Worm (Caenorhabditis elegans) whole organism, mixed stage, embryonic: ENCODE measurements around the gene Y24F12A.1.

ENCODE experiments used
- M03D4.4 ChIP-seq: sonication (generic microtip); optimal IDR thresholded peaks from 2 replicates; lab custom pipeline; 2017; ENCODE audit warnings: mild to moderate bottlenecking, missing genetic modification characterization, missing compliant biosample characterization
- blmp-1 ChIP-seq: fragments of 150-350 bp; optimal IDR thresholded peaks from 2 replicates; lab custom pipeline; 2014; ENCODE audit warnings: missing biosample characterization, missing genetic modification characterization
- ceh-39 ChIP-seq: fragments of 150-350 bp; optimal IDR thresholded peaks from 2 replicates; lab custom pipeline; 2014; ENCODE audit warnings: missing biosample characterization, missing genetic modification characterization
- ceh-43 ChIP-seq: fragments of 200-800 bp; sonication (Bioruptor generic); optimal IDR thresholded peaks from 2 replicates; lab custom pipeline; 2018; ENCODE audit warnings: mild to moderate bottlenecking, missing genetic modification characterization, moderate library complexity, missing compliant biosample characterization
- ceh-83 ChIP-seq: fragments of 200-800 bp; sonication (Bioruptor generic); optimal IDR thresholded peaks from 2 replicates; lab custom pipeline; 2018; ENCODE audit warnings: mild to moderate bottlenecking, missing genetic modification characterization, missing compliant biosample characterization
- ces-1 ChIP-seq: fragments of 150-350 bp; optimal IDR thresholded peaks from 2 replicates; lab custom pipeline; 2014; ENCODE audit warnings: missing biosample characterization, missing genetic modification reagents, missing genetic modification characterization
- cnd-1 ChIP-seq: fragments of 200-800 bp; sonication (Bioruptor generic); optimal IDR thresholded peaks from 2 replicates; lab custom pipeline; 2018; ENCODE audit warnings: mild to moderate bottlenecking, missing genetic modification characterization, missing compliant biosample characterization
- drap-1 ChIP-seq: fragments of 200-800 bp; sonication (Bioruptor generic); optimal IDR thresholded peaks from 3 replicates; lab custom pipeline; 2018; ENCODE audit warnings: mild to moderate bottlenecking, missing genetic modification characterization, missing compliant biosample characterization
- elt-3 ChIP-seq: fragments of 150-350 bp; optimal IDR thresholded peaks from 2 replicates; lab custom pipeline; 2014; ENCODE audit warnings: missing biosample characterization, missing genetic modification characterization
- ham-2 ChIP-seq: fragments of 200-800 bp; sonication (Bioruptor generic); optimal IDR thresholded peaks from 2 replicates; lab custom pipeline; 2018; ENCODE audit warnings: mild to moderate bottlenecking, missing genetic modification characterization, missing compliant biosample characterization
- hlh-1 ChIP-seq: fragments of 150-350 bp; optimal IDR thresholded peaks from 2 replicates; lab custom pipeline; 2014; ENCODE audit warnings: missing biosample characterization, missing genetic modification reagents, missing genetic modification characterization
- lin-13 ChIP-seq: fragments of 150-350 bp; optimal IDR thresholded peaks from 2 replicates; lab custom pipeline; 2014; ENCODE audit warnings: missing biosample characterization, missing genetic modification characterization
- lsy-2 ChIP-seq: fragments of 150-350 bp; optimal IDR thresholded peaks from 2 replicates; lab custom pipeline; 2014; ENCODE audit warnings: missing biosample characterization, missing genetic modification characterization
- mab-5 ChIP-seq: fragments of 150-350 bp; optimal IDR thresholded peaks from 2 replicates; lab custom pipeline; 2014; ENCODE audit warnings: missing biosample characterization, missing genetic modification characterization
- mep-1 ChIP-seq: fragments of 150-350 bp; optimal IDR thresholded peaks from 2 replicates; lab custom pipeline; 2017; ENCODE audit warnings: missing biosample characterization, missing genetic modification reagents, missing genetic modification characterization, inconsistent platforms
- mls-2 ChIP-seq: sonication (generic microtip); optimal IDR thresholded peaks from 2 replicates; lab custom pipeline; 2016; ENCODE audit warnings: mild to moderate bottlenecking, missing genetic modification characterization, moderate library complexity, missing compliant biosample characterization
- nhr-12 ChIP-seq: fragments of 150-350 bp; optimal IDR thresholded peaks from 2 replicates; lab custom pipeline; 2014; ENCODE audit warnings: missing biosample characterization, missing genetic modification characterization
- nhr-2 ChIP-seq: fragments of 150-350 bp; optimal IDR thresholded peaks from 2 replicates; lab custom pipeline; 2014; ENCODE audit warnings: missing biosample characterization, missing genetic modification characterization
- nhr-28 ChIP-seq: fragments of 150-350 bp; optimal IDR thresholded peaks from 2 replicates; lab custom pipeline; 2014; ENCODE audit warnings: missing biosample characterization, missing genetic modification characterization
- nhr-76 ChIP-seq: sonication (generic microtip); optimal IDR thresholded peaks from 2 replicates; lab custom pipeline; 2017; ENCODE audit warnings: missing biosample characterization, missing genetic modification characterization
- pha-4 ChIP-seq: fragments of 150-350 bp; optimal IDR thresholded peaks from 2 replicates; lab custom pipeline; 2018; ENCODE audit warnings: missing biosample characterization, missing genetic modification reagents, missing genetic modification characterization
- sem-2 ChIP-seq: fragments of 200-800 bp; sonication (Bioruptor generic); optimal IDR thresholded peaks from 2 replicates; lab custom pipeline; 2018; ENCODE audit warnings: mild to moderate bottlenecking, missing genetic modification characterization, missing compliant biosample characterization
- snpc-4 ChIP-seq: fragments of 150-350 bp; optimal IDR thresholded peaks from 2 replicates; lab custom pipeline; 2014; ENCODE audit warnings: missing biosample characterization, missing genetic modification characterization
- sptf-1 ChIP-seq: sonication (generic microtip); optimal IDR thresholded peaks from 2 replicates; lab custom pipeline; 2017; ENCODE audit warnings: mild to moderate bottlenecking, missing genetic modification characterization, moderate library complexity, missing compliant biosample characterization
- unc-120 ChIP-seq: sonication (generic microtip); optimal IDR thresholded peaks from 2 replicates; lab custom pipeline; 2017; ENCODE audit warnings: missing genetic modification characterization, missing compliant biosample characterization; ENCODE audit not compliant: poor library complexity, severe bottlenecking
- unc-62 ChIP-seq: fragments of 150-350 bp; optimal IDR thresholded peaks from 2 replicates; lab custom pipeline; 2014; ENCODE audit warnings: missing biosample characterization, missing genetic modification reagents, missing genetic modification characterization
- zip-8 ChIP-seq: fragments of 150-350 bp; optimal IDR thresholded peaks from 2 replicates; lab custom pipeline; 2014; ENCODE audit warnings: missing biosample characterization, missing genetic modification characterization
- ztf-11 ChIP-seq: fragments of 150-350 bp; optimal IDR thresholded peaks from 2 replicates; lab custom pipeline; 2014; ENCODE audit warnings: missing biosample characterization, missing genetic modification characterization

Gene Y24F12A.1

ce11 chrIV:11572524-11572923 lies 32.5 kb upstream of the Y24F12A.1 start:
- TF ChIP-seq nhr-76 (tag; lab: Kevin White, UChicago) (no peak), snpc-4 (tag; lab: Kevin White, UChicago) (no peak), unc-120 (tag; lab: Kevin White, UChicago) (peak; percentile 76), unc-62 (GFP tag; lab: Kevin White, UChicago) (peak; percentile 74), ceh-43 (GFP tag; lab: Kevin White, UChicago) (no peak), mab-5 (tag; lab: Kevin White, UChicago) (peak; percentile 14), mls-2 (tag; lab: Kevin White, UChicago) (no peak), ceh-39 (tag; lab: Kevin White, UChicago) (no peak), ham-2 (GFP tag; lab: Kevin White, UChicago) (no peak), drap-1 (GFP tag; lab: Kevin White, UChicago) (no peak), nhr-28 (tag; lab: Kevin White, UChicago) (no peak), lsy-2 (tag; lab: Kevin White, UChicago) (no peak)

ce11 chrIV:11574331-11574730 lies 30.7 kb upstream of the Y24F12A.1 start:
- no peak for TF ChIP-seq M03D4.4 (tag; lab: Kevin White, UChicago)
- no peak for TF ChIP-seq ces-1 (GFP tag; lab: Kevin White, UChicago)
- no peak for TF ChIP-seq snpc-4 (tag; lab: Kevin White, UChicago)
- TF ChIP-seq ceh-39 (tag; lab: Kevin White, UChicago) = no peak
- TF ChIP-seq cnd-1 = no peak
- no peak for TF ChIP-seq sem-2 (GFP tag; lab: Kevin White, UChicago)
- TF ChIP-seq sptf-1 (tag; lab: Kevin White, UChicago) = no peak
- TF ChIP-seq pha-4 = no peak
- no peak for TF ChIP-seq ceh-83 (GFP tag; lab: Kevin White, UChicago)
- TF ChIP-seq nhr-2 (tag; lab: Kevin White, UChicago) = no peak
- TF ChIP-seq drap-1 (GFP tag; lab: Kevin White, UChicago) = no peak

ce11 chrIV:11578492-11578891 lies 26.6 kb upstream of the Y24F12A.1 start, which contains the start of gene rib-1:
Gene rib-1, plus strand, starts transcription at chrIV:11578792.
- no peak for TF ChIP-seq pha-4
- TF ChIP-seq nhr-28 (tag; lab: Kevin White, UChicago) = no peak
- TF ChIP-seq drap-1 (GFP tag; lab: Kevin White, UChicago) = no peak

ce11 chrIV:11582450-11583166 lies 22.4 kb upstream of the Y24F12A.1 start:
- no peak for TF ChIP-seq unc-120 (tag; lab: Kevin White, UChicago)
- no peak for TF ChIP-seq ceh-43 (GFP tag; lab: Kevin White, UChicago)
- TF ChIP-seq nhr-2 (tag; lab: Kevin White, UChicago) = no peak
- TF ChIP-seq sptf-1 (tag; lab: Kevin White, UChicago) = no peak
- TF ChIP-seq, all 35 proteins: peak for 0

- TF ChIP-seq nhr-2 (tag; lab: Kevin White, UChicago) (no peak), unc-120 (tag; lab: Kevin White, UChicago) (no peak), unc-62 (GFP tag; lab: Kevin White, UChicago) (no peak), nhr-76 (tag; lab: Kevin White, UChicago) (no peak), zip-8 (tag; lab: Kevin White, UChicago) (no peak), elt-3 (tag; lab: Kevin White, UChicago) (no peak), lsy-2 (tag; lab: Kevin White, UChicago) (no peak), ceh-43 (GFP tag; lab: Kevin White, UChicago) (no peak), mls-2 (tag; lab: Kevin White, UChicago) (peak; percentile 3), sptf-1 (tag; lab: Kevin White, UChicago) (peak; percentile 64), M03D4.4 (tag; lab: Kevin White, UChicago) (peak; percentile 68), nhr-28 (tag; lab: Kevin White, UChicago) (no peak), mab-5 (tag; lab: Kevin White, UChicago) (no peak), blmp-1 (tag; lab: Kevin White, UChicago) (no peak), cnd-1 (peak; percentile 83), ham-2 (GFP tag; lab: Kevin White, UChicago) (peak; percentile 72), ztf-11 (tag; lab: Kevin White, UChicago) (peak; percentile 47), mep-1 (tag; lab: Kevin White, UChicago) (peak; percentile 19), hlh-1 (tag; lab: Kevin White, UChicago) (peak; percentile 38), ceh-83 (GFP tag; lab: Kevin White, UChicago) (peak; percentile 38), nhr-12 (tag; lab: Kevin White, UChicago) (no peak), lin-13 (tag; lab: Kevin White, UChicago) (peak; percentile 17)
Measured at ce11 chrIV:11583906-11584378, 21.1 kb upstream of the Y24F12A.1 start, which contains the start of gene F12F6.1. Gene F12F6.1, plus strand, starts transcription at chrIV:11583956.
